Worm (Caenorhabditis elegans): ENCODE results near the gene K09A9.6.

DNA sequence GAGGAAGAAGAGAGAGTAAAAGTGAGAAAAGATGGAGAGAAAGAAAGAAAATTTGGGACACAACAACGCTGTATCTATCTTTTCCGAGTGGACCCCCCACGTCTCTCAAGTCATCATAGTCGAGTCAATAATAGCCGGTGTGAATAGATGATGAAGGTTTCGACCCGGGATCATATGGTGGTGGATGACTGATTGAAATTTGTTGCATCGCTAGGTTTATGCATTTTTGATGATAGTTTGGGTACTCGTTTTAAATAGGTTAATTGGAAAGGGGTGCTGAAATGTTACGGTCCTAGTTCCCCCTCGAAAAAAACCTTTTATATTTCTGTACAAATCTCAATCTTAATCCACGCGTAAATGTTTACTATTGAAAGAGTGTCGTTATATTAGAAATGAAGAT, 21.5 kb upstream of the K09A9.6 start:
- no peak for TF ChIP-seq ama-1 (optimal IDR thresholded peaks at IDR 0.05)
- no peak for TF ChIP-seq ets-7 (tag; optimal IDR thresholded peaks at IDR 0.05)
- TF ChIP-seq flt-1 (GFP tag; IDR thresholded peaks at IDR 0.05) = no peak
- TF ChIP-seq tra-4 (tag; optimal IDR thresholded peaks at IDR 0.05) = no peak
- no peak for TF ChIP-seq aly-1 (tag; optimal IDR thresholded peaks at IDR 0.05)
- TF ChIP-seq ceh-36 (tag; optimal IDR thresholded peaks at IDR 0.05) = no peak
- TF ChIP-seq hmbx-1 (tag; optimal IDR thresholded peaks at IDR 0.05) = no peak
- TF ChIP-seq sea-1 (GFP tag; conservative IDR thresholded peaks at IDR 0.05) = no peak
- TF ChIP-seq B0310.2 (tag; optimal IDR thresholded peaks at IDR 0.05) = no peak
- TF ChIP-seq hnd-1 (tag; optimal IDR thresholded peaks at IDR 0.05) = no peak
- TF ChIP-seq tbx-11 (GFP tag; IDR thresholded peaks at IDR 0.05) = no peak
- TF ChIP-seq scrt-1 (GFP tag; IDR thresholded peaks at IDR 0.05) = no peak
- TF ChIP-seq F13C5.2 (tag; optimal IDR thresholded peaks at IDR 0.05) = no peak
- no peak for TF ChIP-seq ceh-13 (GFP tag; optimal IDR thresholded peaks at IDR 0.05)
